Worm (Caenorhabditis elegans) whole organism, L4 larva: ENCODE results near the gene F15G9.2.
A peak's percentile ranks its signal among the peaks of the same experiment; 100 is the strongest.

ENCODE experiments used
- D1046.2 ChIP-seq: fragments of 200-800 bp; sonication (Bioruptor generic); IDR thresholded peaks from 2 replicates; pipeline ENCODE4 v1.3.6; 2022; ENCODE audit warnings: missing genetic modification characterization, missing compliant biosample characterization
- F26F4.8 ChIP-seq: fragments of 200-800 bp; sonication (Bioruptor generic); conservative IDR thresholded peaks from 2 replicates; pipeline ENCODE4 v1.3.6; 2022; ENCODE audit warnings: missing genetic modification characterization, missing compliant biosample characterization
- R02D3.7 ChIP-seq: fragments of 150-350 bp; sonication (generic microtip); optimal IDR thresholded peaks from 3 replicates; lab custom pipeline; 2014; ENCODE audit warnings: missing biosample characterization, missing genetic modification characterization
- Y105C5A.15 ChIP-seq: fragments of 200-800 bp; sonication (Bioruptor generic); IDR thresholded peaks from 2 replicates; pipeline ENCODE4 v1.3.6; 2022; ENCODE audit warnings: missing genetic modification characterization, missing compliant biosample characterization
- Y48G9A.11 ChIP-seq: fragments of 200-800 bp; sonication (Bioruptor generic); IDR thresholded peaks from 2 replicates; pipeline ENCODE4 v1.3.6; 2022; ENCODE audit warnings: missing genetic modification reagents, missing genetic modification characterization, missing compliant biosample characterization
- Y75B8A.6 ChIP-seq: fragments of 200-800 bp; sonication (Bioruptor generic); IDR thresholded peaks from 2 replicates; pipeline ENCODE4 v1.3.6; 2022; ENCODE audit warnings: missing genetic modification reagents, missing genetic modification characterization, missing compliant biosample characterization
- ZK337.2 ChIP-seq: fragments of 200-800 bp; sonication (Bioruptor generic); IDR thresholded peaks from 2 replicates; pipeline ENCODE4 v1.3.6; 2022; ENCODE audit warnings: missing genetic modification reagents, missing genetic modification characterization, missing compliant biosample characterization
- aha-1 ChIP-seq: fragments of 150-350 bp; peaks from one replicate; lab custom pipeline; 2014; ENCODE audit warnings: missing biosample characterization, missing genetic modification characterization
- aly-2 ChIP-seq: sonication (generic microtip); optimal IDR thresholded peaks from 2 replicates; lab custom pipeline; 2018; ENCODE audit warnings: missing biosample characterization, missing genetic modification characterization
- ama-1 ChIP-seq: fragments of 150-350 bp; optimal IDR thresholded peaks from 2 replicates; lab custom pipeline; 2014; ENCODE audit warnings: inconsistent platforms, mixed read lengths
- arid-1 ChIP-seq: fragments of 200-800 bp; sonication (Bioruptor generic); conservative IDR thresholded peaks from 2 replicates; pipeline ENCODE4 v1.3.6; 2022; ENCODE audit warnings: missing genetic modification reagents, missing genetic modification characterization, missing compliant biosample characterization
- ceh-28 ChIP-seq: fragments of 150-350 bp; optimal IDR thresholded peaks from 2 replicates; lab custom pipeline; 2014; ENCODE audit warnings: missing biosample characterization, missing genetic modification reagents, missing genetic modification characterization
- ceh-44 ChIP-seq: fragments of 200-800 bp; sonication (Bioruptor generic); IDR thresholded peaks from 2 replicates; pipeline ENCODE4 v1.3.6; 2022; ENCODE audit warnings: missing genetic modification reagents, missing genetic modification characterization, missing compliant biosample characterization
- ceh-82 ChIP-seq: sonication (generic microtip); optimal IDR thresholded peaks from 2 replicates; lab custom pipeline; 2017; ENCODE audit warnings: missing biosample characterization, missing genetic modification characterization
- ces-1 ChIP-seq: fragments of 150-350 bp; sonication (generic microtip); optimal IDR thresholded peaks from 4 replicates; lab custom pipeline; 2014; ENCODE audit warnings: missing biosample characterization, missing genetic modification reagents, missing genetic modification characterization
- daf-16 ChIP-seq, 3 experiments: sonication (generic microtip); optimal IDR thresholded peaks; 2 replicates each; lab custom pipeline; 2016 to 2017; ENCODE audit warnings: missing genetic modification characterization in 3 of 3, missing genetic modification reagents in 3 of 3, mild to moderate bottlenecking in 2 of 3, missing compliant biosample characterization in 2 of 3, missing biosample characterization in 1 of 3, moderate library complexity in 1 of 3
- dmd-6 ChIP-seq: fragments of 200-800 bp; sonication (Bioruptor generic); IDR thresholded peaks from 2 replicates; pipeline ENCODE4 v1.3.6; 2022; ENCODE audit warnings: missing genetic modification reagents, missing genetic modification characterization, missing compliant biosample characterization
- dmd-8 ChIP-seq: fragments of 200-800 bp; sonication (Bioruptor generic); IDR thresholded peaks from 2 replicates; pipeline ENCODE4 v1.3.6; 2022; ENCODE audit warnings: missing genetic modification characterization, missing compliant biosample characterization
- duxl-1 ChIP-seq: sonication (generic microtip); optimal IDR thresholded peaks from 2 replicates; lab custom pipeline; 2016; ENCODE audit warnings: mild to moderate bottlenecking, missing genetic modification characterization, moderate library complexity, missing compliant biosample characterization; ENCODE audit not compliant: poor library complexity
- egl-27 ChIP-seq: sonication (generic microtip); optimal IDR thresholded peaks from 3 replicates; lab custom pipeline; 2017; ENCODE audit warnings: missing biosample characterization, missing genetic modification reagents, missing genetic modification characterization
- gei-8 ChIP-seq: fragments of 200-800 bp; sonication (Bioruptor generic); optimal IDR thresholded peaks from 2 replicates; lab custom pipeline; 2018; ENCODE audit warnings: mild to moderate bottlenecking, missing genetic modification characterization, missing compliant biosample characterization
- hlh-11 ChIP-seq: fragments of 200-800 bp; sonication (Bioruptor generic); optimal IDR thresholded peaks from 2 replicates; lab custom pipeline; 2018; ENCODE audit warnings: mild to moderate bottlenecking, missing genetic modification characterization, missing compliant biosample characterization
- hlh-30 ChIP-seq: sonication (generic microtip); optimal IDR thresholded peaks from 2 replicates; lab custom pipeline; 2017; ENCODE audit warnings: antibody characterized with exemption, mild to moderate bottlenecking, missing genetic modification characterization, missing compliant biosample characterization; ENCODE audit not compliant: insufficient read depth
- lim-7 ChIP-seq: fragments of 200-800 bp; sonication (Bioruptor generic); IDR thresholded peaks from 2 replicates; pipeline ENCODE4 v1.3.6; 2022; ENCODE audit warnings: missing genetic modification characterization, missing compliant biosample characterization
- lin-1 ChIP-seq: fragments of 200-800 bp; sonication (Bioruptor generic); IDR thresholded peaks from 2 replicates; pipeline ENCODE4 v1.3.6; 2022; ENCODE audit warnings: missing genetic modification reagents, missing genetic modification characterization, missing compliant biosample characterization
- lin-29 ChIP-seq: fragments of 200-800 bp; sonication (Bioruptor generic); IDR thresholded peaks from 2 replicates; pipeline ENCODE4 v1.3.6; 2022; ENCODE audit warnings: missing genetic modification reagents, missing genetic modification characterization, missing compliant biosample characterization
- lin-38 ChIP-seq: fragments of 200-800 bp; sonication (Bioruptor generic); IDR thresholded peaks from 2 replicates; pipeline ENCODE4 v1.3.6; 2022; ENCODE audit warnings: missing genetic modification reagents, missing genetic modification characterization, missing compliant biosample characterization
- madf-5 ChIP-seq, 2 experiments: fragments of 200-800 bp; sonication (Bioruptor generic); IDR thresholded peaks; 2 replicates each; pipeline ENCODE4 v1.3.6; 2022; ENCODE audit warnings: missing compliant biosample characterization in 2 of 2, missing genetic modification characterization in 2 of 2
- mdl-1 ChIP-seq, 2 experiments: fragments of 150-350 bp in 1 of 2; sonication (generic microtip) in 1 of 2; optimal IDR thresholded peaks; 2 replicates each; lab custom pipeline; 2014 to 2017; ENCODE audit warnings: missing biosample characterization in 2 of 2, missing genetic modification characterization in 2 of 2
- mdt-29 ChIP-seq: fragments of 200-800 bp; sonication (Bioruptor generic); IDR thresholded peaks from 2 replicates; pipeline ENCODE4 v1.3.6; 2022; ENCODE audit warnings: missing genetic modification reagents, missing genetic modification characterization, missing compliant biosample characterization
- mep-1 ChIP-seq: fragments of 150-350 bp; sonication (generic microtip); optimal IDR thresholded peaks from 3 replicates; lab custom pipeline; 2014; ENCODE audit warnings: missing biosample characterization, missing genetic modification characterization
- mes-2 ChIP-seq: sonication (generic microtip); optimal IDR thresholded peaks from 2 replicates; lab custom pipeline; 2016; ENCODE audit warnings: missing genotype, mild to moderate bottlenecking, missing genetic modification characterization, missing compliant biosample characterization; ENCODE audit not compliant: poor library complexity, severe bottlenecking
- nhr-11 ChIP-seq: fragments of 150-350 bp; optimal IDR thresholded peaks from 2 replicates; lab custom pipeline; 2014; ENCODE audit warnings: missing biosample characterization, missing genetic modification characterization
- nhr-28 ChIP-seq: fragments of 150-350 bp; optimal IDR thresholded peaks from 2 replicates; lab custom pipeline; 2014; ENCODE audit warnings: missing biosample characterization, missing genetic modification characterization
- nhr-41 ChIP-seq: fragments of 200-800 bp; sonication (Bioruptor generic); IDR thresholded peaks from 2 replicates; pipeline ENCODE4 v1.3.6; 2022; ENCODE audit warnings: missing genetic modification reagents, missing genetic modification characterization, missing compliant biosample characterization
- nhr-42 ChIP-seq: fragments of 200-800 bp; sonication (Bioruptor generic); IDR thresholded peaks from 2 replicates; pipeline ENCODE4 v1.3.6; 2022; ENCODE audit warnings: missing genetic modification characterization, missing compliant biosample characterization
- nhr-76 ChIP-seq: fragments of 150-350 bp; optimal IDR thresholded peaks from 2 replicates; lab custom pipeline; 2014; ENCODE audit warnings: missing biosample characterization, missing genetic modification characterization
- nhr-77 ChIP-seq: fragments of 150-350 bp; optimal IDR thresholded peaks from 2 replicates; lab custom pipeline; 2014; ENCODE audit warnings: missing biosample characterization, missing genetic modification characterization
- pha-4 ChIP-seq, 2 experiments: fragments of 150-350 bp in 1 of 2; fragments of 200-800 bp in 1 of 2; sonication (Bioruptor generic) in 1 of 2; IDR thresholded peaks in 1 of 2; optimal IDR thresholded peaks in 1 of 2; 2 replicates each; pipeline versions ENCODE4 v1.3.6 to Lab custom; 2014 to 2022; ENCODE audit warnings: missing genetic modification characterization in 2 of 2, missing genetic modification reagents in 2 of 2, missing biosample characterization in 1 of 2, missing compliant biosample characterization in 1 of 2
- saeg-2 ChIP-seq: fragments of 200-800 bp; sonication (Bioruptor generic); IDR thresholded peaks from 2 replicates; pipeline ENCODE4 v1.3.6; 2022; ENCODE audit warnings: missing genetic modification reagents, missing genetic modification characterization, missing compliant biosample characterization
- set-16 ChIP-seq: fragments of 200-800 bp; sonication (Bioruptor generic); IDR thresholded peaks from 2 replicates; pipeline ENCODE4 v1.3.6; 2022; ENCODE audit warnings: missing genetic modification reagents, missing genetic modification characterization, missing compliant biosample characterization
- snpc-4 ChIP-seq: fragments of 150-350 bp; optimal IDR thresholded peaks from 2 replicates; lab custom pipeline; 2014; ENCODE audit warnings: missing biosample characterization, missing genetic modification characterization
- spr-3 ChIP-seq: fragments of 200-800 bp; sonication (Bioruptor generic); optimal IDR thresholded peaks from 2 replicates; lab custom pipeline; 2018; ENCODE audit warnings: mild to moderate bottlenecking, missing genetic modification characterization, missing compliant biosample characterization
- tag-97 ChIP-seq: fragments of 200-800 bp; sonication (Bioruptor generic); IDR thresholded peaks from 2 replicates; pipeline ENCODE4 v1.3.6; 2022; ENCODE audit warnings: missing genetic modification characterization, missing compliant biosample characterization
- unc-130 ChIP-seq: sonication (generic microtip); optimal IDR thresholded peaks from 2 replicates; lab custom pipeline; 2016; ENCODE audit warnings: missing genetic modification reagents, missing genetic modification characterization, missing compliant biosample characterization
- unc-62 ChIP-seq, 3 experiments: fragments of 150-350 bp in 1 of 3; sonication (generic microtip); optimal IDR thresholded peaks in 2 of 3; peaks in 1 of 3; 1 replicate in 1 of 3; 2 replicates in 2 of 3; lab custom pipeline; 2014 to 2017; ENCODE audit warnings: missing biosample characterization in 3 of 3, missing genetic modification characterization in 3 of 3, missing genetic modification reagents in 3 of 3, missing genotype in 1 of 3
- zfp-2 ChIP-seq: sonication (generic microtip); optimal IDR thresholded peaks from 2 replicates; lab custom pipeline; 2016; ENCODE audit warnings: mild to moderate bottlenecking, missing genetic modification characterization, missing compliant biosample characterization
- ztf-11 ChIP-seq: fragments of 150-350 bp; optimal IDR thresholded peaks from 2 replicates; lab custom pipeline; 2014; ENCODE audit warnings: missing biosample characterization, missing genetic modification characterization
- ztf-7 ChIP-seq: fragments of 150-350 bp; optimal IDR thresholded peaks from 2 replicates; lab custom pipeline; 2014; ENCODE audit warnings: missing biosample characterization, missing genetic modification characterization

Gene F15G9.2

ce11 chrX:9668554-9668953 lies 45.0 kb downstream of the F15G9.2 start, which contains the start of gene T14B1.1 (continued):
- TF ChIP-seq saeg-2 (GFP tag; lab: Robert Waterston, UW) (no peak), egl-27 (tag; lab: Kevin White, UChicago) (no peak), mep-1 (tag; lab: Kevin White, UChicago) (peak; percentile 64), set-16 (GFP tag; lab: Robert Waterston, UW) (peak; percentile 64), ztf-11 (tag; lab: Kevin White, UChicago) (no peak), mdl-1 (tag; optimal IDR thresholded peaks at IDR 0.05; lab: Kevin White, UChicago) (peak; percentile 2 to 69), Y48G9A.11 (no peak), spr-3 (GFP tag; lab: Kevin White, UChicago) (no peak), aha-1 (tag; lab: Kevin White, UChicago) (peak; percentile 98)

DNA sequence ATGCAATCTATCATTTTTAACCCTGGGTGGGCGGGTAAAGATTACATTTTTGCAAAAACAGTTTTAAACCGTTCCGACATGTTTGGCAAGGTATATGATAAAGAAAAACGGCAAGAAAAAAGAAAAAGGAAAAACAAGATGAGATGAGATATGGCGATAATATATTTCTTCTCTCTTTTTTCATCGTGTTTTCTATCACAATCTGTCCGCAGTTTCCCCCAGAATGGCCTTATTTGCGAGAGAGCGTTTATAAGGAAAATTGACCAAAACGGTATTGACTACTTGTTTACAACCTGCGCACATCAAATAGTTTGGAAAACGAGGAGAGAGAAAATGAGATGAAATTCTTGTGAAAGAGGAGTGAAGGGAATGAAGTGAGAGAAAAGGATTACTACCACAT lies 46.1 kb downstream of the F15G9.2 start:
- TF ChIP-seq mdt-29 (GFP tag; lab: Robert Waterston, UW) (no peak), aly-2 (no peak), lin-38 (GFP tag; lab: Robert Waterston, UW) (no peak), duxl-1 (tag; lab: Kevin White, UChicago) (no peak), hlh-30 (tag; lab: Kevin White, UChicago) (peak; percentile 22), nhr-28 (peak; percentile 61), arid-1 (no peak), nhr-11 (tag; lab: Kevin White, UChicago) (peak; percentile 11), ceh-28 (tag; lab: Kevin White, UChicago) (no peak), lin-1 (GFP tag; lab: Robert Waterston, UW) (no peak), ceh-82 (no peak), lin-29 (GFP tag; lab: Robert Waterston, UW) (no peak), dmd-8 (no peak), mes-2 (tag; lab: Kevin White, UChicago) (no peak), ztf-7 (tag; lab: Kevin White, UChicago) (no peak), daf-16 (GFP tag; optimal IDR thresholded peaks at IDR 0.05; lab: Kevin White, UChicago) (no peak), daf-16 (tag; optimal IDR thresholded peaks at IDR 0.05; lab: Kevin White, UChicago) (no peak), madf-5 (GFP tag; IDR thresholded peaks at IDR 0.05; lab: Robert Waterston, UW) (no peak), D1046.2 (GFP tag; lab: Robert Waterston, UW) (no peak), hlh-11 (peak; percentile 43), dmd-6 (GFP tag; lab: Robert Waterston, UW) (0 out of 2 replicates have a peak, but pooled peaks have one; percentile 13), ceh-44 (GFP tag; lab: Robert Waterston, UW) (no peak), tag-97 (GFP tag; lab: Robert Waterston, UW) (no peak), pha-4 (GFP tag; IDR thresholded peaks at IDR 0.05; lab: Robert Waterston, UW) (no peak), pha-4 (tag; optimal IDR thresholded peaks at IDR 0.05; lab: Kevin White, UChicago) (no peak), ces-1 (no peak), R02D3.7 (tag; lab: Kevin White, UChicago) (no peak), gei-8 (GFP tag; lab: Kevin White, UChicago) (no peak), ZK337.2 (GFP tag; lab: Robert Waterston, UW) (no peak), F26F4.8 (GFP tag; lab: Robert Waterston, UW) (no peak), Y105C5A.15 (no peak), snpc-4 (tag; lab: Kevin White, UChicago) (no peak), unc-62 (GFP tag; optimal IDR thresholded peaks at IDR 0.05 in 1 of 2; lab: Kevin White, UChicago) (no peak), unc-62 (tag; optimal IDR thresholded peaks at IDR 0.05; lab: Kevin White, UChicago) (no peak), lim-7 (GFP tag; lab: Robert Waterston, UW) (no peak), ama-1 (no peak), mep-1 (tag; lab: Kevin White, UChicago) (no peak), nhr-77 (tag; lab: Kevin White, UChicago) (no peak), ztf-11 (tag; lab: Kevin White, UChicago) (no peak), nhr-76 (tag; lab: Kevin White, UChicago) (no peak), unc-130 (GFP tag; lab: Kevin White, UChicago) (no peak), zfp-2 (tag; lab: Kevin White, UChicago) (no peak), Y75B8A.6 (GFP tag; lab: Robert Waterston, UW) (no peak), nhr-41 (GFP tag; lab: Robert Waterston, UW) (no peak), nhr-42 (no peak)
